Worm (Caenorhabditis elegans): ENCODE measurements around the gene F10D7.10.

The F10D7.10 gene

DNA sequence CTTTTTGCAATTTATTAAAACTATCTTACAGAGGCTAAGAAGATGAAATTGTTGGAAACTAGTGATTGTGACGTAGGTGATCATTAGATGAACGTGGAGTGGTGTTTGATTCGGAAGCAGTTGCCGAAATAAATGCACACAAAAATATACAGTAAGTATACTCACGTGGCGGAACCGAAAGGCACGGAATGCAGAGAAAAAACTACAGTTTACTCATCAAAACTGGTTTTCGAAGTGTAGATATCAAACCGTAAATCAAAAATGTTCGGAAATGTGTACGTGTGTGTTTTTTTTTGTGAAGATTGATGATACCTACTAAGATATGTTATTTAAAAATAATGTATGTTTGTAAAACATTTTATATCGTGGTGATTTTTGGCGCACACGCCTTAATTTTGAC, 47.1 kb upstream of the F10D7.10 start:
- TF ChIP-seq sma-3 (GFP tag; optimal IDR thresholded peaks at IDR 0.05) (peak; percentile 10), unc-39 (tag; optimal IDR thresholded peaks at IDR 0.05) (no peak)

ce11 chrX:17424595-17424913, 45.0 kb upstream of the F10D7.10 start:
- no peak for TF ChIP-seq nhr-10 (tag; optimal IDR thresholded peaks at IDR 0.05)
- no peak for TF ChIP-seq egl-27 (tag; optimal IDR thresholded peaks at IDR 0.05)
- no peak for TF ChIP-seq dmd-4 (tag; optimal IDR thresholded peaks at IDR 0.05)
- no peak for TF ChIP-seq unc-39 (tag; optimal IDR thresholded peaks at IDR 0.05)
- TF ChIP-seq ztf-1 (GFP tag; conservative IDR thresholded peaks at IDR 0.05), result no peak
- no peak for TF ChIP-seq R02D3.7 (tag; optimal IDR thresholded peaks at IDR 0.05)
- TF ChIP-seq lin-13 (GFP tag; optimal IDR thresholded peaks at IDR 0.05), result no peak
- TF ChIP-seq lin-39 (tag; optimal IDR thresholded peaks at IDR 0.05), result no peak
- TF ChIP-seq sma-9 (GFP tag; optimal IDR thresholded peaks at IDR 0.05), result no peak
- no peak for TF ChIP-seq sma-9 (tag; optimal IDR thresholded peaks at IDR 0.05)
- TF ChIP-seq fos-1 (tag; optimal IDR thresholded peaks at IDR 0.05), result no peak
- TF ChIP-seq alr-1 (tag; optimal IDR thresholded peaks at IDR 0.05), result no peak
- no peak for TF ChIP-seq mab-5 (tag; optimal IDR thresholded peaks at IDR 0.05)
- no peak for TF ChIP-seq nhr-11 (tag; optimal IDR thresholded peaks at IDR 0.05)

DNA sequence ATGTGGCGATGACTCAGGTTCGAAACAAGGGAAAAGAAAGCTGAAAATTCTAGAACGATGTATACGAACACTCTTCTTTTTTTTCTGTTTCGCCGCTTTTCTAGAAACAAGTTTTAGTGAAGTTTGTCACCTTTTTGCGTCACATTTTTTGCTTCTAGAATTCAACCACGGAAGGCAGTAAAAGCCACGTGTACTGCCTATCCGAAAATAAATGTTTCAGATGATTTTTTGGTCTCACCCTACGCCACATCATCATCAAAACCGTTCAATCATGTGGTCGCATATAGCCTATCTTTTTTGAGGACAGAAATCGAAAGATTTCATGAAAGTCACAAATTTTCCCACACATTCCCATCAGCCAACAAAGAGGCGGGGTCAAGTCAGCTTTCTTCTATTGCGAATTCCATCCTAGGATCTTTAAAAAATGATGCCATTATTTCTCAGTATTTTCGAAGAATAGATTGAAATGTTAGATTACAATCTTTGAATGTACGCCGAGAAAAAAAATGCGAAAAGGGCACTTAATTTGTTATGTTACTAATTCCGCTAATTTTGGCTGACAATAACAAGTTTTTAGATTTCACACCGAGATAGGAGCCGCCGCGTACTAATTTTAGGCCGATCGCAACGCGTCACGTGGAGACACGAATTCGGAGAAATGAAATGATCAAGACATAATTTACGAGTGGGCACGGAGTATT, 44.5 kb upstream of the F10D7.10 start:
- no peak for TF ChIP-seq nhr-77 (tag; optimal IDR thresholded peaks at IDR 0.05)
- no peak for TF ChIP-seq C34F6.9 (tag; optimal IDR thresholded peaks at IDR 0.05)
- TF ChIP-seq crh-2 (tag; optimal IDR thresholded peaks at IDR 0.05), result peak; percentile 21
- no peak for TF ChIP-seq ztf-4 (tag; optimal IDR thresholded peaks at IDR 0.05)
- peak; percentile 33 for TF ChIP-seq blmp-1 (tag; optimal IDR thresholded peaks at IDR 0.05; ENCODE audit: insufficient read depth)
- TF ChIP-seq nhr-10 (tag; optimal IDR thresholded peaks at IDR 0.05), result no peak
- TF ChIP-seq elt-3 (tag; optimal IDR thresholded peaks at IDR 0.05), result no peak
- no peak for TF ChIP-seq Y55F3AM.14 (GFP tag; optimal IDR thresholded peaks at IDR 0.05)
- no peak for TF ChIP-seq gmeb-1 (tag; optimal IDR thresholded peaks at IDR 0.05)
- peak; percentile 80 for TF ChIP-seq ceh-16 (tag; optimal IDR thresholded peaks at IDR 0.05)
- TF ChIP-seq mdl-1 (tag; optimal IDR thresholded peaks at IDR 0.05), result no peak
- peak; percentile 40 for TF ChIP-seq sma-9 (GFP tag; optimal IDR thresholded peaks at IDR 0.05)
- no peak for TF ChIP-seq sma-9 (tag; optimal IDR thresholded peaks at IDR 0.05)
- peak; percentile 6 for TF ChIP-seq nhr-25 (tag; optimal IDR thresholded peaks at IDR 0.05)
- peak; percentile 42 for TF ChIP-seq sem-4 (tag; optimal IDR thresholded peaks at IDR 0.05)

ce11 chrX:17422593-17422992, 43.0 kb upstream of the F10D7.10 start:
- TF ChIP-seq peb-1 (tag; optimal IDR thresholded peaks at IDR 0.05) (no peak), F13H6.1 (tag; optimal IDR thresholded peaks at IDR 0.05) (no peak), blmp-1 (tag; optimal IDR thresholded peaks at IDR 0.05; ENCODE audit: insufficient read depth) (no peak), nhr-6 (tag; optimal IDR thresholded peaks at IDR 0.05) (no peak), aly-2 (tag; optimal IDR thresholded peaks at IDR 0.05) (no peak), elt-1 (tag; optimal IDR thresholded peaks at IDR 0.05) (no peak), egl-27 (tag; optimal IDR thresholded peaks at IDR 0.05) (no peak), fos-1 (tag; optimal IDR thresholded peaks at IDR 0.05) (no peak)

ce11 chrX:17421532-17422078, 42.0 kb upstream of the F10D7.10 start, which contains the start of gene osm-11:
Gene osm-11, minus strand, starts transcription at chrX:17421582.
- peak; percentile 15 for TF ChIP-seq sma-3 (GFP tag; optimal IDR thresholded peaks at IDR 0.05)
- TF ChIP-seq ama-1 (optimal IDR thresholded peaks at IDR 0.05), result no peak
- peak; percentile 66 for TF ChIP-seq blmp-1 (tag; optimal IDR thresholded peaks at IDR 0.05; ENCODE audit: insufficient read depth)
- TF ChIP-seq aly-2 (tag; optimal IDR thresholded peaks at IDR 0.05), result no peak
- peak in 1 of 2 experiments; percentile 3 for TF ChIP-seq mdl-1 (tag; optimal IDR thresholded peaks at IDR 0.05)
- peak; percentile 94 for TF ChIP-seq sma-9 (GFP tag; optimal IDR thresholded peaks at IDR 0.05)
- no peak for TF ChIP-seq sma-9 (tag; optimal IDR thresholded peaks at IDR 0.05)
- TF ChIP-seq nhr-129 (tag; optimal IDR thresholded peaks at IDR 0.05), result peak; percentile 18
- peak; percentile 12 for TF ChIP-seq ztf-4 (tag; optimal IDR thresholded peaks at IDR 0.05)
- TF ChIP-seq nhr-12 (tag; optimal IDR thresholded peaks at IDR 0.05), result no peak
- peak in 1 of 2 experiments; percentile 21 for TF ChIP-seq lsy-2 (tag; optimal IDR thresholded peaks at IDR 0.05)
- peak; percentile 23 for TF ChIP-seq egl-27 (tag; optimal IDR thresholded peaks at IDR 0.05)
- TF ChIP-seq nhr-21 (tag; optimal IDR thresholded peaks at IDR 0.05), result peak; percentile 51
